Worm (Caenorhabditis elegans): Measurements from ENCODE around the gene F18C5.10.
A peak's percentile ranks its signal among the peaks of the same experiment; 100 is the strongest.

Gene F18C5.10

ce11 chrII:6587264-6587870 is 26.1 kb upstream of the F18C5.10 start, which contains the start of gene C56C10.7 (continued):
- no peak for TF ChIP-seq Y116A8C.19 (tag; optimal IDR thresholded peaks at IDR 0.05; ENCODE audit: borderline replicate concordance)
- TF ChIP-seq C04F5.9 (tag; optimal IDR thresholded peaks at IDR 0.05), result no peak
- TF ChIP-seq hpl-2 (GFP tag; optimal IDR thresholded peaks at IDR 0.05), result no peak
- peak in 1 of 3 experiments; percentile 16 for TF ChIP-seq ceh-82 (tag; optimal IDR thresholded peaks at IDR 0.05)
- no peak for TF ChIP-seq sptf-1 (tag; optimal IDR thresholded peaks at IDR 0.05)
- no peak for TF ChIP-seq nhr-76 (tag; optimal IDR thresholded peaks at IDR 0.05)
- TF ChIP-seq vab-15 (tag; optimal IDR thresholded peaks at IDR 0.05), result no peak
- no peak for TF ChIP-seq ces-1 (GFP tag; optimal IDR thresholded peaks at IDR 0.05)
- TF ChIP-seq unc-98 (GFP tag; IDR thresholded peaks at IDR 0.05), result no peak
- no peak for TF ChIP-seq nhr-19 (GFP tag; conservative IDR thresholded peaks at IDR 0.05)
- TF ChIP-seq swsn-7 (tag; optimal IDR thresholded peaks at IDR 0.05), result no peak
- TF ChIP-seq lir-3 (tag; optimal IDR thresholded peaks at IDR 0.05; ENCODE audit: poor library complexity), result no peak
- no peak for TF ChIP-seq unc-86 (tag; optimal IDR thresholded peaks at IDR 0.05)
- no peak for TF ChIP-seq lin-35 (GFP tag; optimal IDR thresholded peaks at IDR 0.05)
- TF ChIP-seq ceh-63 (GFP tag; optimal IDR thresholded peaks at IDR 0.05), result no peak
- TF ChIP-seq elt-2 (tag; optimal IDR thresholded peaks at IDR 0.05), result peak; percentile 30
- TF ChIP-seq ceh-88 (GFP tag; IDR thresholded peaks at IDR 0.05), result no peak
- peak in 1 of 2 experiments; percentile 15 for TF ChIP-seq lsy-2 (tag; optimal IDR thresholded peaks at IDR 0.05)
- TF ChIP-seq ztf-4 (tag; optimal IDR thresholded peaks at IDR 0.05), result no peak
- no peak for TF ChIP-seq ets-5 (GFP tag; IDR thresholded peaks at IDR 0.05)
- no peak for TF ChIP-seq elt-3 (tag; optimal IDR thresholded peaks at IDR 0.05)
- no peak for TF ChIP-seq pag-3 (tag; optimal IDR thresholded peaks at IDR 0.05; ENCODE audit: borderline replicate concordance, insufficient read depth)
- TF ChIP-seq blmp-1 (tag; optimal IDR thresholded peaks at IDR 0.05), result no peak
- TF ChIP-seq fkh-10 (GFP tag; optimal IDR thresholded peaks at IDR 0.05), result no peak
- no peak for TF ChIP-seq zip-4 (GFP tag; optimal IDR thresholded peaks at IDR 0.05)
- TF ChIP-seq nhr-47 (tag; optimal IDR thresholded peaks at IDR 0.05), result no peak
- TF ChIP-seq hlh-4 (tag; optimal IDR thresholded peaks at IDR 0.05), result no peak
- no peak for TF ChIP-seq lin-39 (tag; optimal IDR thresholded peaks at IDR 0.05)
- no peak for TF ChIP-seq unc-62 (GFP tag; optimal IDR thresholded peaks at IDR 0.05)
- no peak for TF ChIP-seq nhr-11 (tag; optimal IDR thresholded peaks at IDR 0.05)
- peak; percentile 11 for TF ChIP-seq nhr-71 (tag; optimal IDR thresholded peaks at IDR 0.05)
- no peak for TF ChIP-seq egl-13 (tag; optimal IDR thresholded peaks at IDR 0.05)
- no peak for TF ChIP-seq mef-2 (tag; optimal IDR thresholded peaks at IDR 0.05)
- TF ChIP-seq snu-23 (GFP tag; optimal IDR thresholded peaks at IDR 0.05), result peak; percentile 32
- no peak for TF ChIP-seq C16A3.4 (tag; optimal IDR thresholded peaks at IDR 0.05)
- TF ChIP-seq pqm-1 (tag; optimal IDR thresholded peaks at IDR 0.05), result no peak
- no peak for TF ChIP-seq nhr-84 (tag; optimal IDR thresholded peaks at IDR 0.05)
- no peak for TF ChIP-seq nhr-237 (tag; optimal IDR thresholded peaks at IDR 0.05)
- peak; percentile 62 for TF ChIP-seq ama-1 (optimal IDR thresholded peaks at IDR 0.05)
- peak in 1 of 2 experiments; percentile 3 for TF ChIP-seq ztf-11 (tag; optimal IDR thresholded peaks at IDR 0.05)
- TF ChIP-seq pax-3 (tag; optimal IDR thresholded peaks at IDR 0.05), result no peak
- TF ChIP-seq aly-2 (tag; optimal IDR thresholded peaks at IDR 0.05), result peak; percentile 75
- no peak for TF ChIP-seq ceh-90 (tag; optimal IDR thresholded peaks at IDR 0.05)
- no peak for TF ChIP-seq zag-1 (tag; optimal IDR thresholded peaks at IDR 0.05)

DNA sequence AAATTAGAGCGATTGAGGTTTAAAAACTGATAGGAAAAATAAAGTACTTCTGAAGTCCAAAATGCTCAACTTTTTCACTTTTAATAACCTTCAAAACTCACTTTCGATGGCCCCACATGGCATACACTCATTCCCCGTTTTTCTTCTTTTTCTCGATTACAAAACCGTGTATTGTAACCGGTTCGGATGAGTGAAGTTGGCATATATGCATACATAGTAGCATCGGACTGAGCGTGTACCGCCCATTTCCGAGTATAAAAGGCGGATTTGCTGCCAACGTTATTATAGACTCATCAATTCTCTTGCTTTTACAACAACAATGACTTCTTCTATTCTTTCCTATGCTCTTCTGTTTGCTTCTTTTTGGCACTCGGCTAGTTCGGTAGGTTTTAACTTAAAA is 21.5 kb upstream of the F18C5.10 start, which contains the start of gene C56C10.4:
TSS of gene C56C10.4 (plus strand) at position 301 of the 400 bp plus-strand sequence.
- TF ChIP-seq irx-1 (tag; optimal IDR thresholded peaks at IDR 0.05) (no peak), nhr-47 (tag; optimal IDR thresholded peaks at IDR 0.05) (no peak), nhr-85 (tag) (no peak), lin-14 (GFP tag; optimal IDR thresholded peaks at IDR 0.05) (no peak), nhr-90 (tag; optimal IDR thresholded peaks at IDR 0.05; ENCODE audit: poor library complexity) (no peak), F16B12.6 (tag; optimal IDR thresholded peaks at IDR 0.05) (no peak), zip-4 (GFP tag; optimal IDR thresholded peaks at IDR 0.05) (no peak), lin-15B (tag; optimal IDR thresholded peaks at IDR 0.05) (no peak), unc-86 (tag; optimal IDR thresholded peaks at IDR 0.05) (no peak), lir-3 (tag; optimal IDR thresholded peaks at IDR 0.05; ENCODE audit: poor library complexity) (no peak), sup-37 (GFP tag; optimal IDR thresholded peaks at IDR 0.05) (no peak), xbp-1 (tag; optimal IDR thresholded peaks at IDR 0.05) (no peak), ceh-88 (GFP tag; IDR thresholded peaks at IDR 0.05) (no peak), Y116A8C.19 (tag; optimal IDR thresholded peaks at IDR 0.05; ENCODE audit: borderline replicate concordance) (no peak), unc-30 (tag; optimal IDR thresholded peaks at IDR 0.05) (no peak), pag-3 (tag; optimal IDR thresholded peaks at IDR 0.05; ENCODE audit: borderline replicate concordance, insufficient read depth) (no peak), blmp-1 (tag; optimal IDR thresholded peaks at IDR 0.05) (no peak), unc-62 (GFP tag; optimal IDR thresholded peaks at IDR 0.05) (no peak), ztf-11 (tag; optimal IDR thresholded peaks at IDR 0.05) (no peak)
